Fruit fly (Drosophila melanogaster) whole organism, wandering third instar larva: ENCODE measurements around the gene tobi.

Source experiments
- CG32264 ChIP-seq: fragments of 200-800 bp; sonication (Bioruptor generic); optimal IDR thresholded peaks from 2 replicates; lab custom pipeline; 2016; ENCODE audit warnings: missing biosample characterization, missing genetic modification characterization
- CrebA ChIP-seq: fragments of 200-800 bp; sonication (Bioruptor generic); optimal IDR thresholded peaks from 2 replicates; lab custom pipeline; 2016; ENCODE audit warnings: missing biosample characterization, mild to moderate bottlenecking, missing genetic modification characterization, borderline replicate concordance
- Myc ChIP-seq: fragments of >200 bp; optimal IDR thresholded peaks from 2 replicates; lab custom pipeline; 2017
- N ChIP-seq: fragments of >200 bp; optimal IDR thresholded peaks from 2 replicates; lab custom pipeline; 2018; ENCODE audit warnings: missing biosample characterization, missing external identifiers, missing genetic modification characterization
- OdsH ChIP-seq: fragments of 200-800 bp; sonication (Bioruptor generic); optimal IDR thresholded peaks from 2 replicates; lab custom pipeline; 2016; ENCODE audit warnings: missing biosample characterization, mild to moderate bottlenecking, missing genetic modification characterization
- Vsx2 ChIP-seq: fragments of 200-300, 225-300 bp; sonication (Bioruptor generic); optimal IDR thresholded peaks from 2 replicates; lab custom pipeline; 2018; ENCODE audit warnings: missing biosample characterization, missing genetic modification characterization; ENCODE audit not compliant: partially characterized antibody
- brk ChIP-seq: fragments of 200-800 bp; sonication (Bioruptor generic); optimal IDR thresholded peaks from 2 replicates; lab custom pipeline; 2016; ENCODE audit warnings: missing biosample characterization, mild to moderate bottlenecking, missing genetic modification characterization
- fru ChIP-seq: fragments of 200-800 bp; sonication (Bioruptor generic); optimal IDR thresholded peaks from 3 replicates; lab custom pipeline; 2016; ENCODE audit warnings: missing biosample characterization, mild to moderate bottlenecking, missing genetic modification characterization
- h ChIP-seq: fragments of 200-800 bp; sonication (Bioruptor generic); optimal IDR thresholded peaks from 3 replicates; lab custom pipeline; 2016; ENCODE audit warnings: missing biosample characterization, mild to moderate bottlenecking, missing genetic modification characterization
- lola ChIP-seq: fragments of >200 bp; optimal IDR thresholded peaks from 2 replicates; lab custom pipeline; 2017; ENCODE audit warnings: missing biosample characterization, missing genetic modification characterization
- pan ChIP-seq: fragments of >200 bp; optimal IDR thresholded peaks from 2 replicates; lab custom pipeline; 2017
- psq ChIP-seq: fragments of 200-800 bp; sonication (Bioruptor generic); optimal IDR thresholded peaks from 3 replicates; lab custom pipeline; 2017; ENCODE audit warnings: missing biosample characterization, mild to moderate bottlenecking, missing genetic modification characterization, moderate library complexity
- tai ChIP-seq: sonication (Bioruptor generic); optimal IDR thresholded peaks from 2 replicates; lab custom pipeline; 2016; ENCODE audit warnings: missing biosample characterization, missing genetic modification characterization
- woc ChIP-seq: sonication (Bioruptor generic); optimal IDR thresholded peaks from 2 replicates; lab custom pipeline; 2016; ENCODE audit warnings: missing biosample characterization, mild to moderate bottlenecking, missing genetic modification characterization

DNA sequence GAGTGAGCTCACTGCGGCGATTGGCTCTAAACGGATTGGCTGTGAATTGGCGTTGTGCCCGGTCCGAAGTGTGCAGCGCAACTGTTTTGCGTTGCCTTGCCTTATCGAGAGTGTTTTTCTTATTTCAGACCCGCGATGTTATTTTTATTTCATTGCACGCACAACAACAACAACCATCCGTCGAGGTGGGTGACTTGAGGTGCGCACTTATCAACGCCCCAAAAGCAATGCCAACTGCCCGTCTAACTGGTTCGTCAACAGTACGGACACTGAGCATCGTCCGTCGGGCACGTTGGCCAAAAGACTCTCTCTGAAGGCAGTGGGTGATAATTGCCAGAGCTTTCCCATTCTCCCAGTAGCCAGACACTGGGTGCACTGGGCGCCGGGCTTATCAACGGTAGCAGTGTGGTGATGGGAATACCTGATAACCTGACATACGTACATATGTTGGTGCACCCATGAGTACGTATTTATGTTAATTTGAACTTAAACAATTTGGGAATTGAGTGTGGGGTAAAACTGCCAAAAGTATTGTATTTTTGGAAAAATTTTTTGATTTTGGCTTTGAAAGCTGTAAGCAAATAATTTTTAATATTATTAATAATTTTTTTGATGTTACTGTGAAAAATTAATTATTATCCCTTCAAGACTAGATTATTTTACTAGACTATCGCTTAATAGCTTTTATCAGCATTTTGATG, 51.3 kb downstream of the tobi start, which contains the start of gene CG31102:
- TF ChIP-seq pan (lab: Kevin White, UChicago) (no peak), fru (GFP tag; lab: Kevin White, UChicago) (peak; percentile 39), CG32264 (GFP tag; lab: Kevin White, UChicago) (no peak), CrebA (peak; percentile 82), OdsH (GFP tag; lab: Kevin White, UChicago) (no peak), N (GFP tag; lab: Kevin White, UChicago) (no peak), Myc (no peak), Vsx2 (GFP tag; lab: Kevin White, UChicago) (peak; percentile 37), brk (GFP tag; lab: Kevin White, UChicago) (no peak), woc (GFP tag; lab: Kevin White, UChicago) (no peak), psq (GFP tag; lab: Kevin White, UChicago) (no peak), lola (no peak), tai (GFP tag; lab: Kevin White, UChicago) (no peak), h (GFP tag; lab: Kevin White, UChicago) (peak; percentile 93)
